Fruit fly (Drosophila melanogaster) whole organism, adult: Measurements from ENCODE around the gene CG11816.

ENCODE experiments used
- CG11617 ChIP-seq: fragments of 200-800 bp; sonication (Bioruptor generic); optimal IDR thresholded peaks from 2 replicates; lab custom pipeline; 2017; ENCODE audit warnings: mild to moderate bottlenecking, missing biosample characterization, missing genetic modification reagents, missing genetic modification characterization
- CG12768 ChIP-seq: fragments of 200-800 bp; sonication (Bioruptor generic); optimal IDR thresholded peaks from 2 replicates; lab custom pipeline; 2017; ENCODE audit warnings: missing biosample characterization, missing genetic modification characterization, mild to moderate bottlenecking, moderate library complexity, missing genetic modification reagents
- CG14711 ChIP-seq: fragments of 200-800 bp; sonication (Bioruptor generic); optimal IDR thresholded peaks from 2 replicates; lab custom pipeline; 2018; ENCODE audit warnings: missing biosample characterization, mild to moderate bottlenecking, missing genetic modification characterization, moderate library complexity
- CG1620 ChIP-seq: fragments of 200-800 bp; sonication (Bioruptor generic); optimal IDR thresholded peaks from 2 replicates; lab custom pipeline; 2016; ENCODE audit warnings: missing biosample characterization, missing genetic modification characterization
- CG33017 ChIP-seq: fragments of 200-800 bp; sonication (Bioruptor generic); optimal IDR thresholded peaks from 2 replicates; lab custom pipeline; 2018; ENCODE audit warnings: missing biosample characterization, mild to moderate bottlenecking, missing genetic modification characterization, moderate library complexity
- CG5204 ChIP-seq: fragments of 200-800 bp; sonication (Bioruptor generic); optimal IDR thresholded peaks from 2 replicates; lab custom pipeline; 2016; ENCODE audit warnings: missing biosample characterization, missing genetic modification characterization
- CG7045 ChIP-seq: fragments of 200-800 bp; sonication (Bioruptor generic); optimal IDR thresholded peaks from 2 replicates; lab custom pipeline; 2017; ENCODE audit warnings: missing biosample characterization, mild to moderate bottlenecking, missing genetic modification characterization
- CG7101 ChIP-seq: fragments of 200-800 bp; sonication (Bioruptor generic); optimal IDR thresholded peaks from 2 replicates; lab custom pipeline; 2018; ENCODE audit warnings: missing biosample characterization, mild to moderate bottlenecking, missing genetic modification characterization, moderate library complexity
- Clk ChIP-seq: fragments of 200-800 bp; sonication (Bioruptor generic); optimal IDR thresholded peaks from 2 replicates; lab custom pipeline; 2017; ENCODE audit warnings: missing biosample characterization, missing genetic modification characterization
- Crg-1 ChIP-seq: fragments of 200-800 bp; sonication (Bioruptor generic); optimal IDR thresholded peaks from 2 replicates; lab custom pipeline; 2016; ENCODE audit warnings: missing biosample characterization, missing genetic modification characterization
- Hr96 ChIP-seq: fragments of 200-800 bp; sonication (Bioruptor generic); optimal IDR thresholded peaks from 2 replicates; lab custom pipeline; 2016; ENCODE audit warnings: missing biosample characterization, missing genetic modification characterization
- Mnt ChIP-seq: fragments of 200-800 bp; sonication (Bioruptor generic); optimal IDR thresholded peaks from 2 replicates; lab custom pipeline; 2016; ENCODE audit warnings: missing biosample characterization, mild to moderate bottlenecking, missing genetic modification characterization
- bab1 ChIP-seq: fragments of 200-800 bp; sonication (Bioruptor generic); optimal IDR thresholded peaks from 3 replicates; lab custom pipeline; 2019; ENCODE audit warnings: missing biosample characterization, mild to moderate bottlenecking, missing genetic modification characterization, moderate library complexity
- cic ChIP-seq: fragments of 200-800 bp; sonication (Bioruptor generic); optimal IDR thresholded peaks from 2 replicates; lab custom pipeline; 2017; ENCODE audit warnings: missing biosample characterization, mild to moderate bottlenecking, missing genetic modification characterization, moderate library complexity
- cnc ChIP-seq, 2 experiments: fragments of >200 bp; optimal IDR thresholded peaks; 2 replicates each; lab custom pipeline; 2017
- kay ChIP-seq: fragments of 200-800 bp; sonication (Bioruptor generic); peaks from one replicate; lab custom pipeline; 2016; ENCODE audit warnings: missing biosample characterization, missing genetic modification characterization, borderline replicate concordance
- ovo ChIP-seq: fragments of 200-800 bp; sonication (Bioruptor generic); optimal IDR thresholded peaks from 2 replicates; lab custom pipeline; 2016; ENCODE audit warnings: missing biosample characterization, missing genetic modification characterization
- pad ChIP-seq: fragments of 200-800 bp; sonication (Bioruptor generic); optimal IDR thresholded peaks from 3 replicates; lab custom pipeline; 2017; ENCODE audit warnings: missing biosample characterization, missing genetic modification characterization, mild to moderate bottlenecking, moderate library complexity, missing genetic modification reagents
- tj ChIP-seq: fragments of 200-800 bp; sonication (Bioruptor generic); optimal IDR thresholded peaks from 3 replicates; lab custom pipeline; 2017; ENCODE audit warnings: missing biosample characterization, mild to moderate bottlenecking, missing genetic modification characterization, moderate library complexity
- toe ChIP-seq: fragments of 200-800 bp; sonication (Bioruptor generic); optimal IDR thresholded peaks from 2 replicates; lab custom pipeline; 2016; ENCODE audit warnings: missing biosample characterization, missing genetic modification characterization

The CG11816 gene

dm6 chrX:13563483-13564443 is 8.2 kb upstream of the CG11816 start, which contains the start of the genes CG46311 and Tpst:
Gene CG46311 (plus strand): TSS chrX:13563823.
Gene Tpst (plus strand): TSS chrX:13563823.
- no peak for TF ChIP-seq kay (GFP tag; lab: Kevin White, UChicago)
- peak; percentile 54 for TF ChIP-seq Mnt (GFP tag; lab: Kevin White, UChicago)
- peak; percentile 92 for TF ChIP-seq bab1 (GFP tag; lab: Kevin White, UChicago)
- peak; percentile 59 for TF ChIP-seq CG7101 (tag; lab: Kevin White, UChicago)
- peak; percentile 22 for TF ChIP-seq CG14711 (tag; lab: Kevin White, UChicago)
- TF ChIP-seq Crg-1 (GFP tag; lab: Kevin White, UChicago) = peak; percentile 71
- peak; percentile 62 for TF ChIP-seq CG1620 (GFP tag; lab: Kevin White, UChicago)
- TF ChIP-seq CG12768 = no peak
- no peak for TF ChIP-seq CG7045 (GFP tag; lab: Kevin White, UChicago)
- TF ChIP-seq cic (GFP tag; lab: Kevin White, UChicago) = peak; percentile 45
- TF ChIP-seq CG33017 (tag; lab: Kevin White, UChicago) = no peak
- no peak for TF ChIP-seq CG11617
- TF ChIP-seq Clk = no peak
- TF ChIP-seq pad (GFP tag; lab: Kevin White, UChicago) = peak; percentile 36
- peak; percentile 69 for TF ChIP-seq tj (GFP tag; lab: Kevin White, UChicago)
- peak; percentile 73 for TF ChIP-seq Hr96 (GFP tag; lab: Kevin White, UChicago)
- TF ChIP-seq CG5204 (GFP tag; lab: Kevin White, UChicago) = peak; percentile 1
- TF ChIP-seq toe (GFP tag; lab: Kevin White, UChicago) = peak; percentile 16
- TF ChIP-seq cnc (optimal IDR thresholded peaks at IDR 0.05; lab: Kevin White, UChicago) = no peak
- TF ChIP-seq ovo (GFP tag; lab: Kevin White, UChicago) = peak; percentile 36

- TF ChIP-seq Hr96 (GFP tag; lab: Kevin White, UChicago) (no peak), Mnt (GFP tag; lab: Kevin White, UChicago) (no peak), kay (GFP tag; lab: Kevin White, UChicago) (peak; percentile 54), CG14711 (tag; lab: Kevin White, UChicago) (no peak)
Measured at dm6 chrX:13563042-13563441, 7.4 kb upstream of the CG11816 start.

DNA sequence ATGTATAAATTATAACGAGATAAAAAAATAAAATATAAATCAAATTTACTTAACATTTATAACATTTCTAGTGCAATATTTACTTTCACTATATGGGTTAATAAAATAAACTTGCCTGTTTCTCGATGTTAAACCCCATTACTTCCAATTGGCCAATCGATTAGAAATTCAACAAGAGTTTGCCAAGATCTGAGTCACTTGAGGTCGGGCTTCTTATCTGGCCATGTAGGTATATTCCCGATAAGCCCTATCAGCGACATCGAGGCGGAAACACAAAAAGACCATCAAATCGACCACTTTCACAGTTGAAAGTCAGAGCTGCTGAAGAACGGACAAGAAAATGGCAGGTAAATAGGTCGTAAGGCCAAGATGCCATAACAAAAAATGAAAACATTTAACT is 5.8 kb upstream of the CG11816 start, which contains the start of gene CG32633:
Gene CG32633 (plus strand): TSS at position 301 of the 400 bp plus-strand sequence.
- no peak for TF ChIP-seq CG7101 (tag; lab: Kevin White, UChicago)
- TF ChIP-seq toe (GFP tag; lab: Kevin White, UChicago) = no peak
- TF ChIP-seq Crg-1 (GFP tag; lab: Kevin White, UChicago) = no peak
- no peak for TF ChIP-seq CG14711 (tag; lab: Kevin White, UChicago)
- TF ChIP-seq CG33017 (tag; lab: Kevin White, UChicago) = no peak
- no peak for TF ChIP-seq bab1 (GFP tag; lab: Kevin White, UChicago)
- TF ChIP-seq pad (GFP tag; lab: Kevin White, UChicago) = no peak
- TF ChIP-seq CG5204 (GFP tag; lab: Kevin White, UChicago) = no peak
- TF ChIP-seq ovo (GFP tag; lab: Kevin White, UChicago) = no peak
- no peak for TF ChIP-seq Hr96 (GFP tag; lab: Kevin White, UChicago)
- no peak for TF ChIP-seq CG1620 (GFP tag; lab: Kevin White, UChicago)
- no peak for TF ChIP-seq Mnt (GFP tag; lab: Kevin White, UChicago)
- TF ChIP-seq CG7045 (GFP tag; lab: Kevin White, UChicago) = no peak
- TF ChIP-seq kay (GFP tag; lab: Kevin White, UChicago) = no peak

DNA sequence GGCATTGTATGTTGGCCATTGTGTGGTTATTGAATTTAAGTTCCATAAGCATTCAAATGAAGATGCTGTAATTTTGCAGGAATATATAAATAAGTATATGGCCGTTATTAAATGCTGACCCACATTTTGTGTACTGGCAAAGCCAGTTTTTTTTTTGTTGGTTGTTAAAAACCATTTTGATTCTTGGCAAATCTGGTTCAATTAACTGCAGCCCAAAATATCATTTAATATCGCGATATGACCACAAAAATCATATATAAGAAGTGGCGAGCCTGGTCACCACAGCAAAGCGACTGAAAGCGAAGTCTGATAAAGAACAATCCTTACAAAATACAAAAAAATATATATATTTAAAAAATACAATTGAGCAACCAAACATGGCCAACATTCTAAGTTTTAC is 572 bp upstream of the CG11816 start, which contains the start of gene CG32631:
Gene CG32631 (plus strand): TSS at position 301 of the 400 bp plus-strand sequence.
- TF ChIP-seq CG7045 (GFP tag; lab: Kevin White, UChicago) = no peak

dm6 chrX:13543343-13543742 is 12.3 kb downstream of the CG11816 start, which contains the start of gene Cpr12A:
Gene Cpr12A (plus strand): TSS chrX:13543643.
- TF ChIP-seq Crg-1 (GFP tag; lab: Kevin White, UChicago) = no peak

DNA sequence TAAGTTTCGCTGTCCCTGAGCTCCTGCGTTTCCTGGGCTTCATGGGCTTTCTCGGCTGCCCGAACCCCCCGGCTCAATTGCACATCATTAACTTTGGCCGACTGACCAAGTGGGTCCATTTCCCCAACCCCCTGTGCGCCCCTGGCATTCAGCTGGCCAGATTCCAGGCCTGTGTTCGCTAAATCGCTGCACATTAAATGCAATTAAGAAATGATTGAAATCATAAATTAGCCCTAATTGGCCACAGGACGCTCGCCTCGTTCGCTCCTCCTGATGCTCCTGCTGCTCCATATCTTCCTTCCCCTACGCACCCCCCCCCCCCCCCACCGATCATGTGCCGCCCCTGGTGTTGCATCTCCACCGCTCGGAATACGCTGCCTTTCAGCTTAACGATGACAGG is 13.5 kb downstream of the CG11816 start:
- TF ChIP-seq CG14711 (tag; lab: Kevin White, UChicago) (no peak), CG1620 (GFP tag; lab: Kevin White, UChicago) (no peak), Crg-1 (GFP tag; lab: Kevin White, UChicago) (no peak), CG11617 (no peak), CG7045 (GFP tag; lab: Kevin White, UChicago) (no peak), CG5204 (GFP tag; lab: Kevin White, UChicago) (no peak), cic (GFP tag; lab: Kevin White, UChicago) (no peak), cnc (optimal IDR thresholded peaks at IDR 0.05; lab: Kevin White, UChicago) (no peak), pad (GFP tag; lab: Kevin White, UChicago) (no peak)
